Fruit fly (Drosophila melanogaster): ENCODE data around the gene Reps.

Reps gene

DNA sequence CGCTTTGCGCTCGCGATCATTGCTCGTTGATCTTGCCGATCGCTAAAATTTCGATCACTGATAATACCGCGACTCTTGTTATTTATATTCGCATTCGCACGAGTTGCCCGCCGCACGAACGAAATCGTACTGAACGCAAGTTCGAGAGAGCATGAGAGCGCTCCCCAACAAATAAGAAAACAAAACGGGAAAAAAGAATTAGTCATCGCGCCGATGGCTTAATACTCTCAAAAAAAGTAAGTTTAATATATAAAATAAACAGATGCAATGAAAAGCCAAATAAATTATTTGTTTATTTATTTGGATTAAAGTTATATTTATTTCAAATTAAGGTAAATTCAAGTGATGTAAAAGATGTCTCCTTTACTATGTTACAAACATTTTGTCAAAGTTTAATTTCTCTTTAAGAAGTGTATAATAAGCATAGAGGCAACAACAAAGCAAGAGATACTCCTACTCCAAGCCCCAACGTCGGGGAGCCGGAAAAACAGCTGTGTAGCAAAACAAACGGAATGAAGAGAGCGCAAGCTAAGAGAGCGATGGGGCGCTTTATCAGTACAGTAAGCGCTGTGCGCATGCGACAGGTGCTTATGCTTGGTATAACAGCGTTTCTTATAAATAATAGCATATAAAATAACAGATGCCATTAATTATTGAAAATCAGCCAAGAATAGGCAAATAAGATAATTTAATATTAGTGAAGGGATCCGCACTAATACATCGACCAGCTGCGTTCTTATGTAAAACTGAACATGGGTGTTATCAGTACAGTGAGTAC, 48.9 kb downstream of the Reps start (continued):
- TF ChIP-seq dmrt99B (tag; optimal IDR thresholded peaks at IDR 0.05), result peak; percentile 91
- peak; percentile 1 for TF ChIP-seq CG7987 (GFP tag; optimal IDR thresholded peaks at IDR 0.05)
- TF ChIP-seq dimm (GFP tag; IDR thresholded peaks at IDR 0.05), result 0 out of 2 replicates have a peak, but pooled peaks have one; percentile 8
- TF ChIP-seq lmd (GFP tag; IDR thresholded peaks at IDR 0.05), result peak; percentile 88
- TF ChIP-seq CG6654 (GFP tag; optimal IDR thresholded peaks at IDR 0.05), result peak; percentile 40
- peak; percentile 29 for TF ChIP-seq Atf3 (GFP tag; optimal IDR thresholded peaks at IDR 0.05)
- peak; percentile 55 for TF ChIP-seq tup (GFP tag; optimal IDR thresholded peaks at IDR 0.05)
- TF ChIP-seq hb (GFP tag; IDR thresholded peaks at IDR 0.05; ENCODE audit: partially characterized antibody), result no peak
- peak; percentile 81 for TF ChIP-seq Hsf (GFP tag; optimal IDR thresholded peaks at IDR 0.05)
- peak; percentile 80 for TF ChIP-seq Gug (GFP tag; IDR thresholded peaks at IDR 0.05)
- peak; percentile 70 for TF ChIP-seq CG14050 (GFP tag; IDR thresholded peaks at IDR 0.05)
- TF ChIP-seq onecut (GFP tag; IDR thresholded peaks at IDR 0.05), result peak; percentile 36; the same call in 1 of the 2 replicates
- no peak for TF ChIP-seq ac (GFP tag; optimal IDR thresholded peaks at IDR 0.05)
- TF ChIP-seq Trl (optimal IDR thresholded peaks at IDR 0.05), result peak; percentile 69 to 90
- peak; percentile 31 for TF ChIP-seq Trl (GFP tag; optimal IDR thresholded peaks at IDR 0.05)
- TF ChIP-seq H2.0 (GFP tag; IDR thresholded peaks at IDR 0.05), result peak; percentile 84
- peak; percentile 63 for TF ChIP-seq wor (GFP tag; IDR thresholded peaks at IDR 0.05)
- TF ChIP-seq Dbx (GFP tag; IDR thresholded peaks at IDR 0.05), result no peak
- no peak for TF ChIP-seq CG7928 (GFP tag; optimal IDR thresholded peaks at IDR 0.05)
- TF ChIP-seq Rfx (GFP tag; IDR thresholded peaks at IDR 0.05), result peak; percentile 87
- peak; percentile 33 for TF ChIP-seq CG4707 (GFP tag; optimal IDR thresholded peaks at IDR 0.05)
- peak; percentile 77 for TF ChIP-seq CG31441 (GFP tag; IDR thresholded peaks at IDR 0.05)
- TF ChIP-seq CG18262 (tag; optimal IDR thresholded peaks at IDR 0.05), result peak; percentile 92
- TF ChIP-seq Neu2 (GFP tag; optimal IDR thresholded peaks at IDR 0.05; ENCODE audit: borderline replicate concordance), result no peak
- TF ChIP-seq ken (GFP tag; IDR thresholded peaks at IDR 0.05), result peak; percentile 79
- TF ChIP-seq CG9609 (GFP tag; optimal IDR thresholded peaks at IDR 0.05), result peak; percentile 40
- no peak for TF ChIP-seq CG12071 (GFP tag; optimal IDR thresholded peaks at IDR 0.05)
- TF ChIP-seq Mes4 (GFP tag; optimal IDR thresholded peaks at IDR 0.05), result peak; percentile 7
- TF ChIP-seq CG1603 (tag; optimal IDR thresholded peaks at IDR 0.05), result peak; percentile 82
- TF ChIP-seq CG2120 (GFP tag; optimal IDR thresholded peaks at IDR 0.05), result peak; percentile 85
- TF ChIP-seq lov (optimal IDR thresholded peaks at IDR 0.05), result no peak
- TF ChIP-seq lov (GFP tag; IDR thresholded peaks at IDR 0.05), result no peak; the same call in 2 of the 3 replicates
- peak; percentile 26 for TF ChIP-seq CG11085 (GFP tag; IDR thresholded peaks at IDR 0.05)
- TF ChIP-seq hth (optimal IDR thresholded peaks at IDR 0.05), result no peak
- no peak for TF ChIP-seq CG6175 (GFP tag; IDR thresholded peaks at IDR 0.05)
- peak; percentile 1 for TF ChIP-seq CG13123 (GFP tag; optimal IDR thresholded peaks at IDR 0.05)
- no peak for TF ChIP-seq bigmax (GFP tag; optimal IDR thresholded peaks at IDR 0.05)
- TF ChIP-seq CG11456 (GFP tag; IDR thresholded peaks at IDR 0.05), result peak; percentile 83; the same call in 2 of the 3 replicates
- TF ChIP-seq sisA (GFP tag; IDR thresholded peaks at IDR 0.05), result peak; percentile 69
- TF ChIP-seq CG10565 (GFP tag; optimal IDR thresholded peaks at IDR 0.05), result no peak
- peak; percentile 58 for TF ChIP-seq CG7372 (GFP tag; IDR thresholded peaks at IDR 0.05)
- peak; percentile 88 for TF ChIP-seq CG17361 (GFP tag; IDR thresholded peaks at IDR 0.05)
- TF ChIP-seq kah (GFP tag; optimal IDR thresholded peaks at IDR 0.05), result peak; percentile 48
- TF ChIP-seq NC2α (GFP tag; optimal IDR thresholded peaks at IDR 0.05), result peak; percentile 46
- no peak for TF ChIP-seq CG33213 (GFP tag; optimal IDR thresholded peaks at IDR 0.05)
- TF ChIP-seq CG17612 (GFP tag; IDR thresholded peaks at IDR 0.05), result no peak
- peak; percentile 54 for TF ChIP-seq ewg (GFP tag; optimal IDR thresholded peaks at IDR 0.05)
- TF ChIP-seq CG17385 (GFP tag; optimal IDR thresholded peaks at IDR 0.05), result peak; percentile 72
- no peak for TF ChIP-seq btn (GFP tag; optimal IDR thresholded peaks at IDR 0.05)
- TF ChIP-seq CG11398 (GFP tag; optimal IDR thresholded peaks at IDR 0.05), result peak; percentile 29
- peak; percentile 87 for TF ChIP-seq CG11504 (tag; optimal IDR thresholded peaks at IDR 0.05)
- TF ChIP-seq Hr39 (optimal IDR thresholded peaks at IDR 0.05), result no peak

All from whole organism, embryonic.